Worm (Caenorhabditis elegans) whole organism, L2 larva: ENCODE data around the gene W01B6.3.

Experiments
- aly-2 ChIP-seq: fragments of 150-350 bp; optimal IDR thresholded peaks from 2 replicates; lab custom pipeline; 2014; ENCODE audit warnings: missing biosample characterization, missing genetic modification characterization
- ceh-82 ChIP-seq: fragments of 150-350 bp; optimal IDR thresholded peaks from 2 replicates; lab custom pipeline; 2014; ENCODE audit warnings: missing biosample characterization, missing genetic modification characterization
- crh-2 ChIP-seq: sonication (generic microtip); optimal IDR thresholded peaks from 2 replicates; lab custom pipeline; 2017; ENCODE audit warnings: missing biosample characterization, missing genetic modification characterization
- egl-27 ChIP-seq: sonication (generic microtip); optimal IDR thresholded peaks from 3 replicates; lab custom pipeline; 2017; ENCODE audit warnings: missing biosample characterization, missing genetic modification reagents, missing genetic modification characterization
- lin-13 ChIP-seq: fragments of 150-350 bp; optimal IDR thresholded peaks from 2 replicates; lab custom pipeline; 2014; ENCODE audit warnings: missing biosample characterization, missing genetic modification reagents, missing genetic modification characterization
- mdl-1 ChIP-seq, 2 experiments: fragments of 150-350 bp in 1 of 2; sonication (generic microtip) in 1 of 2; optimal IDR thresholded peaks; 2 replicates each; lab custom pipeline; 2017; ENCODE audit warnings: missing biosample characterization in 2 of 2, missing genetic modification characterization in 2 of 2
- nhr-10 ChIP-seq: sonication (generic microtip); optimal IDR thresholded peaks from 2 replicates; lab custom pipeline; 2017; ENCODE audit warnings: missing biosample characterization, missing genetic modification characterization
- nhr-23 ChIP-seq: fragments of 150-350 bp; optimal IDR thresholded peaks from 2 replicates; lab custom pipeline; 2014; ENCODE audit warnings: missing biosample characterization, missing genetic modification reagents, missing genetic modification characterization
- nhr-6 ChIP-seq: fragments of 150-350 bp; optimal IDR thresholded peaks from 2 replicates; lab custom pipeline; 2014; ENCODE audit warnings: missing biosample characterization, missing genetic modification characterization
- nhr-77 ChIP-seq: fragments of 150-350 bp; optimal IDR thresholded peaks from 2 replicates; lab custom pipeline; 2014; ENCODE audit warnings: missing biosample characterization, missing genetic modification characterization
- skn-1 ChIP-seq: sonication (generic microtip); optimal IDR thresholded peaks from 2 replicates; lab custom pipeline; 2017; ENCODE audit warnings: missing biosample characterization, missing genetic modification characterization
- sma-3 ChIP-seq: sonication (generic microtip); optimal IDR thresholded peaks from 2 replicates; lab custom pipeline; 2016; ENCODE audit warnings: missing genetic modification reagents, missing genetic modification characterization, missing compliant biosample characterization
- unc-62 ChIP-seq: fragments of 150-350 bp; optimal IDR thresholded peaks from 2 replicates; lab custom pipeline; 2014; ENCODE audit warnings: missing biosample characterization, missing genetic modification reagents, missing genetic modification characterization

- TF ChIP-seq mdl-1 (tag; optimal IDR thresholded peaks at IDR 0.05; lab: Kevin White, UChicago) (no peak), nhr-77 (no peak), crh-2 (tag; lab: Kevin White, UChicago) (no peak), aly-2 (tag; lab: Kevin White, UChicago) (no peak), nhr-23 (tag; lab: Kevin White, UChicago) (no peak), nhr-6 (tag; lab: Kevin White, UChicago) (no peak), sma-3 (GFP tag; lab: Kevin White, UChicago) (no peak), nhr-10 (tag; lab: Kevin White, UChicago) (no peak), egl-27 (tag; lab: Kevin White, UChicago) (no peak), lin-13 (GFP tag; lab: Kevin White, UChicago) (no peak), unc-62 (GFP tag; lab: Kevin White, UChicago) (no peak), skn-1 (tag; lab: Kevin White, UChicago) (no peak), ceh-82 (tag; lab: Kevin White, UChicago) (no peak)
Observed at ce11 chrIV:10026129-10026528, 46.3 kb downstream of the W01B6.3 start.
